Worm (Caenorhabditis elegans): ENCODE measurements around the gene zhp-4.

DNA sequence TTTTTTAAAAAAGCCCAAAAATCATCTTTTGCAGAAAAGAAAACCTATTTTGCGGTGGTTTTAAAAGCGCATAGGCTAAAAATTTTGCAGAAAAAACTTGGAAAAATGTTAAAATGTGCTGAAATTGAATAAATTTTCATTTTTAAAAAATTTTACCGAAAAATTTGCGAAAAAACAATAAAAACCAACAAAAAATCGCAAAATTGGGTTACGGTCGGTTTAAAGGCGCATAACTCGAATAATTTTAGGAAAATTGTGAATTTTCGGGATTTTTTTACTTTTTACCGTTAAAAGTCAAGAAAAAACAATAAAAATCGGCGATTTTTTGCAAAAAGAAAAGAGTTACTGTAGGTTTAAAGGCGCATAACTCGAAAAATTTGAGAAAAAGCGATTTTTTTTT is 23.7 kb upstream of the zhp-4 start:
- TF ChIP-seq ztf-25 (GFP tag; IDR thresholded peaks at IDR 0.05): no peak
- no peak for TF ChIP-seq Y67H2A.10 (GFP tag; conservative IDR thresholded peaks at IDR 0.05)
- no peak for TF ChIP-seq efl-1 (GFP tag; optimal IDR thresholded peaks at IDR 0.05)
- TF ChIP-seq unc-62 (GFP tag; optimal IDR thresholded peaks at IDR 0.05): no peak
- no peak for TF ChIP-seq ama-1 (optimal IDR thresholded peaks at IDR 0.05)
- no peak for TF ChIP-seq ama-1 (GFP tag; optimal IDR thresholded peaks at IDR 0.05)
- TF ChIP-seq ztf-3 (GFP tag; optimal IDR thresholded peaks at IDR 0.05): no peak
- TF ChIP-seq madf-6 (GFP tag; IDR thresholded peaks at IDR 0.05): peak; percentile 16; the same call in 1 of the 2 replicates

All from whole organism, young adult.